Worm (Caenorhabditis elegans) whole organism, L2 larva: ENCODE data around the gene C50H2.5.

ENCODE experiments used
- ceh-16 ChIP-seq: fragments of 150-350 bp; optimal IDR thresholded peaks from 2 replicates; lab custom pipeline; 2014; ENCODE audit warnings: missing biosample characterization, missing genetic modification characterization
- dmd-4 ChIP-seq: sonication (generic microtip); optimal IDR thresholded peaks from 2 replicates; lab custom pipeline; 2017; ENCODE audit warnings: missing biosample characterization, missing genetic modification characterization
- mbf-1 ChIP-seq: sonication (generic microtip); optimal IDR thresholded peaks from 2 replicates; lab custom pipeline; 2017; ENCODE audit warnings: missing biosample characterization, missing genetic modification characterization
- nhr-21 ChIP-seq: fragments of 150-350 bp; optimal IDR thresholded peaks from 2 replicates; lab custom pipeline; 2014; ENCODE audit warnings: missing biosample characterization, missing genetic modification characterization
- unc-62 ChIP-seq: fragments of 150-350 bp; optimal IDR thresholded peaks from 2 replicates; lab custom pipeline; 2014; ENCODE audit warnings: missing biosample characterization, missing genetic modification reagents, missing genetic modification characterization

DNA sequence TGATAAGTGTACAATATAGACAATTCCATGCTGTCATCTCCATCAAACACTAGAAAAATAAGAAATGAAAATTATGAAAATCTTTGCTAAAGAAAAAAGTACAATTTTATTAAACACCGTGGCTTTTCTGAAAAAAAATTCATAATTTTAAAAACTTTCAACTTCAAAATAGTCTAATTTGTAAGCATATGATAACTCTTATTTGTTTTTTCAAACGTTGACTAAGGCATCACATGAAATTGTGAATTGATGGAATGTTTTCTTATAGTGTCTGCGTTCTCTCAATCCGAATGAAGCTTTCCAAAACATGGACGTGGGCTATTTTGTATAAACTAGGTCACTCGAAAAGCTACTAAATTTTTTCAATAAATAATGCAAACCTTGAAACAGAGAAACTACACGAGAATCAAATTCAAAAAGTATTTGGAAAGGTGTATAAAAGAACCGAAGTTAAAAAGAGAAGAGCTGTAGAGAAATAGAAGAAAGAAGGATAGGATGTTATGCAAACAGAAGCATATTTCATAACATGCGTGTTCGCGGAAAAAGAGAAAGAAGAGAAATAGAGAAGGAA lies 32.5 kb upstream of the C50H2.5 start, which contains the start of gene clp-9:
- TF ChIP-seq mbf-1 (tag; lab: Kevin White, UChicago) = no peak
- no peak for TF ChIP-seq nhr-21 (tag; lab: Kevin White, UChicago)
- TF ChIP-seq dmd-4 (tag; lab: Kevin White, UChicago) = no peak
- no peak for TF ChIP-seq ceh-16
- no peak for TF ChIP-seq unc-62
